Worm (Caenorhabditis elegans) whole organism, L1 larva: Measurements from ENCODE around the gene fzy-1.

Experiments used
- C16A3.4 ChIP-seq: fragments of 150-350 bp; optimal IDR thresholded peaks from 2 replicates; lab custom pipeline; 2014; ENCODE audit warnings: missing biosample characterization, missing genetic modification characterization
- C34B4.2 ChIP-seq: sonication (generic microtip); optimal IDR thresholded peaks from 2 replicates; lab custom pipeline; 2017; ENCODE audit warnings: mild to moderate bottlenecking, missing genetic modification characterization, missing compliant biosample characterization
- Y116A8C.19 ChIP-seq: sonication (generic microtip); optimal IDR thresholded peaks from 2 replicates; lab custom pipeline; 2016; ENCODE audit warnings: missing compliant biosample characterization, missing genetic modification characterization, borderline replicate concordance
- alr-1 ChIP-seq: fragments of 200-800 bp; sonication (Bioruptor generic); optimal IDR thresholded peaks from 2 replicates; lab custom pipeline; 2018; ENCODE audit warnings: borderline replicate concordance, mild to moderate bottlenecking, missing genetic modification characterization, missing compliant biosample characterization
- ama-1 ChIP-seq: fragments of 150-350 bp; optimal IDR thresholded peaks from 2 replicates; lab custom pipeline; 2014
- ceh-63 ChIP-seq: fragments of 200-800 bp; sonication (Bioruptor generic); optimal IDR thresholded peaks from 2 replicates; lab custom pipeline; 2018; ENCODE audit warnings: mild to moderate bottlenecking, missing genetic modification characterization, missing compliant biosample characterization
- ceh-8 ChIP-seq: fragments of 200-800 bp; sonication (Bioruptor generic); optimal IDR thresholded peaks from 2 replicates; lab custom pipeline; 2018; ENCODE audit warnings: mild to moderate bottlenecking, missing genetic modification characterization, moderate library complexity, missing compliant biosample characterization
- ceh-82 ChIP-seq, 3 experiments: fragments of 150-350 bp in 1 of 3; sonication (generic microtip) in 2 of 3; optimal IDR thresholded peaks; 2 replicates each; lab custom pipeline; 2014 to 2017; ENCODE audit warnings: missing biosample characterization in 3 of 3, missing genetic modification characterization in 3 of 3
- ceh-88 ChIP-seq: fragments of 200-800 bp; sonication (Bioruptor generic); IDR thresholded peaks from 2 replicates; pipeline ENCODE4 v1.3.6; 2022; ENCODE audit warnings: missing genetic modification characterization, missing compliant biosample characterization
- ceh-90 ChIP-seq: sonication (generic microtip); optimal IDR thresholded peaks from 2 replicates; lab custom pipeline; 2016; ENCODE audit warnings: missing genetic modification characterization, missing compliant biosample characterization
- ces-1 ChIP-seq: fragments of 150-350 bp; optimal IDR thresholded peaks from 2 replicates; lab custom pipeline; 2014; ENCODE audit warnings: missing biosample characterization, missing genetic modification reagents, missing genetic modification characterization
- elt-3 ChIP-seq, 6 experiments: fragments of 150-350 bp in 1 of 6; sonication (generic microtip); optimal IDR thresholded peaks; 2 replicates each; lab custom pipeline; 2017 to 2018; ENCODE audit warnings: missing biosample characterization in 6 of 6, missing genetic modification characterization in 6 of 6, inconsistent platforms in 1 of 6
- ets-5 ChIP-seq: fragments of 200-800 bp; sonication (Bioruptor generic); IDR thresholded peaks from 2 replicates; pipeline ENCODE4 v1.3.6; 2022; ENCODE audit warnings: missing genetic modification characterization, missing compliant biosample characterization
- fos-1 ChIP-seq: fragments of 150-350 bp; optimal IDR thresholded peaks from 2 replicates; lab custom pipeline; 2014; ENCODE audit warnings: missing biosample characterization, missing genetic modification characterization
- grh-1 ChIP-seq: fragments of 200-800 bp; sonication (Bioruptor generic); IDR thresholded peaks from 2 replicates; pipeline ENCODE4 v1.3.6; 2022; ENCODE audit warnings: missing genetic modification reagents, missing genetic modification characterization, missing compliant biosample characterization
- hlh-17 ChIP-seq: fragments of 200-800 bp; sonication (Bioruptor generic); optimal IDR thresholded peaks from 2 replicates; lab custom pipeline; 2018; ENCODE audit warnings: missing genetic modification characterization, mild to moderate bottlenecking, missing compliant biosample characterization, moderate library complexity, borderline replicate concordance
- hlh-4 ChIP-seq: sonication (generic microtip); optimal IDR thresholded peaks from 2 replicates; lab custom pipeline; 2016; ENCODE audit warnings: mild to moderate bottlenecking, missing genetic modification characterization, missing compliant biosample characterization
- lin-14 ChIP-seq: fragments of 200-800 bp; sonication (Bioruptor generic); optimal IDR thresholded peaks from 2 replicates; lab custom pipeline; 2018; ENCODE audit warnings: mild to moderate bottlenecking, missing genetic modification characterization, moderate library complexity, missing compliant biosample characterization
- lin-35 ChIP-seq, 2 experiments: fragments of 150-350 bp; optimal IDR thresholded peaks; 2 replicates each; lab custom pipeline; 2014; ENCODE audit warnings: missing biosample characterization in 2 of 2, missing genetic modification characterization in 2 of 2, missing genetic modification reagents in 2 of 2
- lsy-2 ChIP-seq, 2 experiments: fragments of 150-350 bp; optimal IDR thresholded peaks; 2 replicates each; lab custom pipeline; 2014; ENCODE audit warnings: missing biosample characterization in 2 of 2, missing genetic modification characterization in 2 of 2
- mab-9 ChIP-seq: fragments of 200-800 bp; sonication (Bioruptor generic); IDR thresholded peaks from 2 replicates; pipeline ENCODE4 v1.3.6; 2022; ENCODE audit warnings: missing genetic modification reagents, missing genetic modification characterization, missing compliant biosample characterization
- nhr-11 ChIP-seq: fragments of 150-350 bp; optimal IDR thresholded peaks from 2 replicates; lab custom pipeline; 2014; ENCODE audit warnings: missing biosample characterization, missing genetic modification characterization
- nhr-12 ChIP-seq: sonication (generic microtip); optimal IDR thresholded peaks from 2 replicates; lab custom pipeline; 2017; ENCODE audit warnings: missing biosample characterization, missing genetic modification characterization
- nhr-19 ChIP-seq: fragments of 200-800 bp; sonication (Bioruptor generic); conservative IDR thresholded peaks from 2 replicates; pipeline ENCODE4 v1.3.6; 2022; ENCODE audit warnings: missing genetic modification characterization, missing compliant biosample characterization
- nhr-237 ChIP-seq: fragments of 150-350 bp; optimal IDR thresholded peaks from 2 replicates; lab custom pipeline; 2014; ENCODE audit warnings: missing biosample characterization, missing genetic modification characterization
- nhr-71 ChIP-seq: sonication (generic microtip); optimal IDR thresholded peaks from 2 replicates; lab custom pipeline; 2016; ENCODE audit warnings: mild to moderate bottlenecking, missing genetic modification characterization, moderate library complexity, missing compliant biosample characterization
- nhr-85 ChIP-seq: sonication (generic microtip); peaks from one replicate; lab custom pipeline; 2016; ENCODE audit warnings: missing genetic modification characterization, inconsistent platforms, missing compliant biosample characterization
- pax-3 ChIP-seq: fragments of 200-800 bp; sonication (Bioruptor generic); optimal IDR thresholded peaks from 2 replicates; lab custom pipeline; 2018; ENCODE audit warnings: mild to moderate bottlenecking, missing genetic modification characterization, moderate library complexity, missing compliant biosample characterization
- skn-1 ChIP-seq: fragments of 150-350 bp; optimal IDR thresholded peaks from 2 replicates; lab custom pipeline; 2014; ENCODE audit warnings: missing biosample characterization, missing genetic modification characterization
- snu-23 ChIP-seq: sonication (generic microtip); optimal IDR thresholded peaks from 2 replicates; lab custom pipeline; 2016; ENCODE audit warnings: missing genetic modification characterization, missing compliant biosample characterization
- sptf-1 ChIP-seq: fragments of 150-350 bp; optimal IDR thresholded peaks from 2 replicates; lab custom pipeline; 2014; ENCODE audit warnings: missing biosample characterization, missing genetic modification characterization
- tbx-2 ChIP-seq: sonication (generic microtip); optimal IDR thresholded peaks from 2 replicates; lab custom pipeline; 2016; ENCODE audit warnings: missing genetic modification characterization, missing compliant biosample characterization
- unc-30 ChIP-seq: sonication (generic microtip); optimal IDR thresholded peaks from 2 replicates; lab custom pipeline; 2017; ENCODE audit warnings: missing biosample characterization, missing genetic modification characterization
- unc-98 ChIP-seq: fragments of 200-800 bp; sonication (Bioruptor generic); IDR thresholded peaks from 2 replicates; pipeline ENCODE4 v1.3.6; 2022; ENCODE audit warnings: missing genetic modification characterization, missing compliant biosample characterization
- ztf-11 ChIP-seq, 2 experiments: sonication (generic microtip); optimal IDR thresholded peaks; 2 replicates each; lab custom pipeline; 2016 to 2017; ENCODE audit warnings: missing genetic modification characterization in 2 of 2, missing biosample characterization in 1 of 2, missing compliant biosample characterization in 1 of 2
- ztf-4 ChIP-seq: fragments of 150-350 bp; optimal IDR thresholded peaks from 2 replicates; lab custom pipeline; 2014; ENCODE audit warnings: missing biosample characterization, missing genetic modification characterization

Gene fzy-1

ce11 chrII:5544145-5544515 is 43.6 kb downstream of the fzy-1 start (continued):
- peak; percentile 37 for TF ChIP-seq ztf-4 (tag; lab: Kevin White, UChicago)
- peak; percentile 50 to 72 for TF ChIP-seq lsy-2 (tag; optimal IDR thresholded peaks at IDR 0.05; lab: Kevin White, UChicago)
- TF ChIP-seq nhr-19: peak; percentile 82
- TF ChIP-seq elt-3 (tag; optimal IDR thresholded peaks at IDR 0.05; lab: Kevin White, UChicago): no peak
- no peak for TF ChIP-seq unc-98 (GFP tag; lab: Robert Waterston, UW)
- TF ChIP-seq grh-1: no peak
- TF ChIP-seq nhr-12 (tag; lab: Kevin White, UChicago): no peak
- peak; percentile 97 for TF ChIP-seq ama-1 (lab: Kevin White, UChicago)
- no peak for TF ChIP-seq hlh-4 (tag; lab: Kevin White, UChicago)
- TF ChIP-seq ets-5 (GFP tag; lab: Robert Waterston, UW): no peak
- TF ChIP-seq ceh-90 (tag; lab: Kevin White, UChicago): no peak

ce11 chrII:5544764-5545163 is 44.2 kb downstream of the fzy-1 start, which contains the start of gene ins-13:
TSS of gene ins-13 (minus strand) at chrII:5544864.
- TF ChIP-seq nhr-237 (tag; lab: Kevin White, UChicago): no peak
- TF ChIP-seq ceh-82 (tag; optimal IDR thresholded peaks at IDR 0.05; lab: Kevin White, UChicago): no peak
- no peak for TF ChIP-seq tbx-2 (tag; lab: Kevin White, UChicago)
- TF ChIP-seq, all 84 proteins: peak for 0

- no peak for TF ChIP-seq mab-9 (GFP tag; lab: Robert Waterston, UW)
- peak; percentile 51 for TF ChIP-seq nhr-71
- peak; percentile 22 for TF ChIP-seq snu-23 (GFP tag; lab: Kevin White, UChicago)
- TF ChIP-seq lsy-2 (tag; optimal IDR thresholded peaks at IDR 0.05; lab: Kevin White, UChicago): no peak
- no peak for TF ChIP-seq ceh-90 (tag; lab: Kevin White, UChicago)
These were observed 46.9 kb downstream of the fzy-1 start, which contains the start of gene acdh-2 for ce11 chrII:5547442-5547894. TSS of gene acdh-2 (minus strand) at chrII:5547492.

ce11 chrII:5549746-5550145 is 49.2 kb downstream of the fzy-1 start, which contains the start of gene C17C3.6:
TSS of gene C17C3.6 (plus strand) at chrII:5550046.
- TF ChIP-seq ces-1 (GFP tag; lab: Kevin White, UChicago) (no peak), fos-1 (tag; lab: Kevin White, UChicago) (no peak), nhr-11 (tag; lab: Kevin White, UChicago) (no peak), Y116A8C.19 (no peak), C34B4.2 (tag; lab: Kevin White, UChicago) (no peak), nhr-85 (tag; lab: Kevin White, UChicago) (no peak), hlh-4 (tag; lab: Kevin White, UChicago) (no peak), sptf-1 (tag; lab: Kevin White, UChicago) (no peak), ceh-63 (no peak), ceh-88 (GFP tag; lab: Robert Waterston, UW) (no peak), ceh-90 (tag; lab: Kevin White, UChicago) (no peak), C16A3.4 (tag; lab: Kevin White, UChicago) (no peak)

ce11 chrII:5551517-5551916 is 50.9 kb downstream of the fzy-1 start, which contains the start of gene C17C3.5:
TSS of gene C17C3.5 (plus strand) at chrII:5551817.
- TF ChIP-seq unc-30 (tag; lab: Kevin White, UChicago) (no peak), lin-35 (GFP tag; optimal IDR thresholded peaks at IDR 0.05; lab: Kevin White, UChicago) (no peak), hlh-17 (GFP tag; lab: Kevin White, UChicago) (no peak), ztf-11 (tag; optimal IDR thresholded peaks at IDR 0.05; lab: Kevin White, UChicago) (no peak), skn-1 (tag; lab: Kevin White, UChicago) (no peak), lin-14 (no peak), pax-3 (no peak), C16A3.4 (tag; lab: Kevin White, UChicago) (no peak), alr-1 (tag; lab: Kevin White, UChicago) (no peak), fos-1 (tag; lab: Kevin White, UChicago) (no peak), ceh-88 (GFP tag; lab: Robert Waterston, UW) (no peak), ceh-8 (GFP tag; lab: Kevin White, UChicago) (no peak)
